Fruit fly (Drosophila melanogaster) ovary, adult (tissue): ENCODE data around the gene ssp7.
A peak's percentile ranks its signal among the peaks of the same experiment; 100 is the strongest.
"Not testable (repeated sequence)": the region's sequence is repeated elsewhere in the genome, so short reads cannot be mapped to it uniquely, and the experiment has no call there.

Source experiments
- CG17801 ChIP-seq: fragments of 200-800 bp; optimal IDR thresholded peaks from 2 replicates; lab custom pipeline; 2019; ENCODE audit warnings: missing biosample characterization, mild to moderate bottlenecking, missing genetic modification characterization, moderate library complexity; ENCODE audit not compliant: partially characterized antibody

Gene ssp7

DNA sequence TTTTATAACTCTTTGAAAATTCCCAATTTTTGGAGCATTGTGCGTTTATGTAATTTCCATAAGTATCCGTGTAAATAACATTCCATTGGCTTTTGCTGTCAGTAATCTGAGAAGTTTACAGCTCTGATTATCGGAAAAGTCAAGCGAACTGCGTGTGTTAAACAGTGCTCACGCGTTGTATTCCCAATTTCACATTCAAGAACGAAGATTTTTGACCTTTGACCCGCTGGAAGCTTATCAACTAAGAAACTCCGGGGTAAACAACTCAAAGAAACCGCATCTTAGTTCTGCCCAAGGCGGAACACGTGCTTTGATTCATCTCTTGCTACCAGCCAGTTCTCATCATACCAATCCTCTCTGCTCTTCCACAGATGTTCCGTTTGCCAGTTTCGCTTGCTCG is 30.4 kb downstream of the ssp7 start:
- no peak for TF ChIP-seq CG17801 (GFP tag; lab: Kevin White, UChicago)

DNA sequence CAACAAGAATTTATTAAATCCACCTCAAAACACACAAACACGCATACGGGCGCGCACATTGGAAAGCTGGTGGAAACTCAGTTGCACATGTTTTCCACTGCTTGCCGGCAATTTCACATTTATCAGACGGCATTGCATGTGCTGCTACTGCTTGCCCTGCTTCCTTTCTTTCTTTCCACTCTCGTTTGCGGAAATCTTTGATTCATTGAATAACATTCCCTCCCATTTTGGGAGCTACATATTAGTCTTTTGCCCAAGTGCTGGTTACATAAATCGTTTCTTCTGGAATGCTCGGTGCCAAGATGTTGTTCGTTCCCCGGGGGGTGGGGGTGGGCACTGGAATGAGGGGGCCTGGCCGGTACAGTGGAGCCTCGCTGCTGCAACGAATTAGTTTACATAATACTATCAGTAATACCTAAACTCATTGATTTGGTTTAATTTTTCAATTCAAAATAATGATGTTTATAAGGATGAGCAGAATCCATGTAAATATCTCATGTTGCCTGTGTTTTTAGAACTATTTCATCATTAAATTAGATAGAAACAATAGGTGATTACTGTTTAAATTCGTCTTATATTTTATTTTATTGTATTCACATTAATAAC is 31.1 kb downstream of the ssp7 start:
- no peak for TF ChIP-seq CG17801 (GFP tag; lab: Kevin White, UChicago)

DNA sequence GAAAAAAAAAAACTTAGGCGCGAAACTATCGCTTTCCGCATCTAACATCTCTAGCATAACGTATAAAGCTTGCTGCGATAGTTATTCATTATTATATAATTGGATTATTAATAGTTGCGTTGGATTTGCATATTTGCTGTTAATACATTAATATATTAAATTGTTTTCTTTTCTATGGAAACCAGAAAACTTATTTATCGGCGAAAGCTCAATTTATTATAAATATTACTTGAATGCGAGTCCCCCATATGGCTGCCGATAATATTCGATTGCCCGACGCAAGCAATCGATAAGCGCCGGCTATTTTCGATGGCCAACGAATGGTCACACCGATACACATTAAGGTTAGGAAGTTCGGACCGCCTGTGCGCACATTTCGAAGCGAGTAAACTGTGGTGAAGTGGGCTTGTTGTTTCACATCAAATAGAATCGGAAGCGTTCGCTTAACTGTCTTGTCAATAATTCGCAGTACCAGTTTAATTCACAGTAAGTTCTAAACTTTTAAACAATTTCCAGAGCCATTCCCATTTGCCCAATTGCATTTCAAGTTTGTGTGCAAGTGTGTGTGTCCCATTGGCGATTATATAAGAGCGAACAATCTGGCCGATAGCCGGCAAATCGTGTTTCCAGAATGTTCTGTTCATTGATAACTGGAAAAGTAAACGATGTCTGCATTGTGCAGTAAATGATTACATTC is 31.8 kb downstream of the ssp7 start, which contains the start of gene Hsp60A:
Hsp60A (plus strand) TSS at position 335 of the 697 bp plus-strand sequence.
- TF ChIP-seq CG17801 (GFP tag; lab: Kevin White, UChicago) = peak; percentile 42

DNA sequence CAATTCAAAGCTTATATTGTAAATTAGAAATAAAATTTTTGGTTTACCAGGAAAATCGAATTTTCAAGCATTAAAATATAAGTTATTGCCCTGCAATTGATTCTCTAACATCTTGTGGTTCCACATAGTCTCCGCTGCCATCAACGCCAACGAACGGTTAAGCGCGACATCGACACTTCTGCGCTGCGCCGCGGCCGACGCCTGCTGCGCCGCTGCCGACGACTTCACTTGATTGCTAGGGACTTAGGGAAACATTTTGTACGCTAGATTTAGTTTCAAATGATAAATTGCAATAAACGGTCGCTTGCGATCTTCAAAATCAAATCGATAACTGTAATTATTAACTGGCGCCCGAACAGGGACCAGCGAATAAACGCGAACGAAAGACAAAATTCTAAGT is 44.1 kb downstream of the ssp7 start, which contains the start of gene CG42249:
CG42249 (plus strand) TSS at position 301 of the 400 bp plus-strand sequence.
- not testable (repeated sequence) for TF ChIP-seq CG17801 (GFP tag; lab: Kevin White, UChicago)

DNA sequence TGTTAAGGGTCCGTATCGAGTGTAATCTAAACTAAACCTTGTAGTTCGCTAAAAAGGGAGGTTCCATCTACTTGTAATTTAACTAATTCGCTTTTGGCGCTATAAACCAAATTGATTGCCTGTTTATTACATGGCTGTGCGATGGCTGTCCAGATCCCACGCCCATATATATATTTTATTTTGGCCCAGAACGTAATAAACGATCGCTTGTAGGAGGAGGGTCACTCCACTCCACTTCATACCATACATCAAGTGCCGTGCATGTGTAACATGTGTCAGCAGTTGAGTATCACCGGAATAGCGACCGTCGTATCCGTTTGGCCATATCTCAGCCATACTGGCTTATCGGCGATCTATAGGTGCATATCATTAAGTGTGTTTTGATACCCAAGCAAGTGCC is 44.8 kb downstream of the ssp7 start:
- no peak for TF ChIP-seq CG17801 (GFP tag; lab: Kevin White, UChicago)

DNA sequence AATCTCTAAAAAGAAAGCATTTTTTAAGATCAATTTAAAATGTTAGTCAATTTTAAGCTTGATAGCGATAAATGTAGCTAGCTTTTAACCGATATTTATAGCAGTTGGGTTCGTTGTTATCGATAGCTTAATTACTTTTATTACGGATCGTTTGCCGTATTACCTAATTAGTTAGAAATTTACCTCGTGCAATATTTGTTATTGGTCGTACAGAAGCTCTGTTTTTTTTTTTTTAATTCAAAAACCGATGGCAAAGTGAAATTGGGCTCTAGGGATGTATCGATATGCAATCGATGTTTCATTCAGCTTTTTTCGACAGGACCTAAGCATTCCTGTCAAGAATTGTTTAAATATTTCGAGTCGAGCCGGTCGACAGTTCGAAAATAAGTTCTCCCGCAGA is 47.9 kb downstream of the ssp7 start, which contains the start of gene CG2061:
CG2061 (plus strand) TSS at position 292 of the 400 bp plus-strand sequence.
- no peak for TF ChIP-seq CG17801 (GFP tag; lab: Kevin White, UChicago)

DNA sequence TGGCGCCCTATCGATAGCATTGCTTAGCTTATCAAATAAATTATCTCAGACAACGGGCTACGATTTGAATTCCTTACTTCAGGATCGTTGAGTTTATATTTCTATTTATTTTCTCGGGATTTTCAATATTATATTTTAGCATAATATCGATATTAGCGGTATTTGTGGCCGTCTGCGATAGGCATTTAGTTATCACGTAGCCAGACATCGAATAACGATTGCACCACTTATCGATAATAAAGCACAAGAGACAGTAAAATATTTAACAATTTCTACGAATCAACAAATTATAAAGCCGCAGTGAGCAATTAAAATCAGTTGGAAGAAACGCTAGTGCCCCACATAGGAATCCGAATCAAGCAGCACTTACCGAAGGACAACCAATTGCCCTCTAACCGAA is 49.9 kb downstream of the ssp7 start, which contains the start of gene CG2076:
CG2076 (plus strand) TSS at position 50 of the 400 bp plus-strand sequence.
- TF ChIP-seq CG17801 (GFP tag; lab: Kevin White, UChicago) = no peak
